Worm (Caenorhabditis elegans): Measurements from ENCODE around the gene D1086.17.
"Not testable (repeated sequence)": the region's sequence is repeated elsewhere in the genome, so short reads cannot be mapped to it uniquely, and the experiment has no call there.

ce11 chrV:14049274-14049673 is 18.4 kb upstream of the D1086.17 start, which contains the start of gene F58D12.1:
- not testable (repeated sequence) for TF ChIP-seq zfh-2 (GFP tag; conservative IDR thresholded peaks at IDR 0.05); efl-1 (GFP tag; optimal IDR thresholded peaks at IDR 0.05); Y67H2A.10 (GFP tag; conservative IDR thresholded peaks at IDR 0.05); somi-1 (GFP tag; optimal IDR thresholded peaks at IDR 0.05)
